Worm (Caenorhabditis elegans): Measurements from ENCODE around the gene Y47D7A.3.

DNA sequence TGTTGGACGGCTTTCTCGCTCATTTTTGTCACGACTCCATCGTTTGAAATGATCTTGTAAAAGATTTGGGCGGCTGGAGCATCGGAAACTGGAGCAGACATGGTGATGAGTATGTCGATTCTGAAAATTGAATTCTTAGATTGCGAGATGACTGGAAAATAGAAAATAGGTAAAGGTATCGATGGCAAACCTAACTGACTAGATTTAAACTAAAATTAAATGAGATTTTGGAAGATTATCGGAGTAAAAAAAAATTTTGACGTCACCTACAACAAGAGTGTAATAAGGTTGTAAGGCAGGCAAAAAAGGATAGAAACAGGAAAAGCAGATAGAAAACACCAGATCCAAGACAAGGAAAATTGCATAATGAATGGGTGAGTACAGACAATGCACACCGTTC, 10.7 kb downstream of the Y47D7A.3 start, which contains the start of gene skr-14:
- TF ChIP-seq klf-2 (GFP tag; conservative IDR thresholded peaks at IDR 0.05), result no peak
- no peak for TF ChIP-seq ref-1 (GFP tag; conservative IDR thresholded peaks at IDR 0.05)
- no peak for TF ChIP-seq ztf-29 (GFP tag; IDR thresholded peaks at IDR 0.05)
- TF ChIP-seq flt-1 (GFP tag; IDR thresholded peaks at IDR 0.05), result no peak
- TF ChIP-seq T22C8.4 (GFP tag; IDR thresholded peaks at IDR 0.05), result no peak
- TF ChIP-seq tab-1 (GFP tag; IDR thresholded peaks at IDR 0.05), result no peak
- TF ChIP-seq cog-1 (tag; optimal IDR thresholded peaks at IDR 0.05), result no peak
- TF ChIP-seq med-1 (GFP tag; optimal IDR thresholded peaks at IDR 0.05; ENCODE audit: insufficient read depth), result no peak
